Worm (Caenorhabditis elegans): ENCODE results near the gene C07C7.1.

The C07C7.1 gene

ce11 chrIV:9196755-9197154 is 12.1 kb downstream of the C07C7.1 start (continued):
- TF ChIP-seq Y75B8A.6 (GFP tag; IDR thresholded peaks at IDR 0.05) (no peak), attf-4 (tag; optimal IDR thresholded peaks at IDR 0.05) (no peak), dpl-1 (GFP tag; optimal IDR thresholded peaks at IDR 0.05) (peak; percentile 37)

- no peak for TF ChIP-seq snpc-1.2 (GFP tag; IDR thresholded peaks at IDR 0.05)
- TF ChIP-seq mxl-2 (GFP tag; conservative IDR thresholded peaks at IDR 0.05), result no peak
- TF ChIP-seq daf-19 (GFP tag; conservative IDR thresholded peaks at IDR 0.05), result no peak
- peak; percentile 31 for TF ChIP-seq mes-2 (tag; optimal IDR thresholded peaks at IDR 0.05; ENCODE audit: poor library complexity, severe bottlenecking)
- no peak for TF ChIP-seq nhr-11 (tag; optimal IDR thresholded peaks at IDR 0.05)
- TF ChIP-seq F49E8.2 (tag; optimal IDR thresholded peaks at IDR 0.05; ENCODE audit: borderline replicate concordance), result no peak
- peak; percentile 76 for TF ChIP-seq nhr-25 (tag; optimal IDR thresholded peaks at IDR 0.05; ENCODE audit: borderline replicate concordance, insufficient read depth)
- no peak for TF ChIP-seq madf-9 (GFP tag; conservative IDR thresholded peaks at IDR 0.05)
- peak; percentile 49 for TF ChIP-seq mxl-3 (GFP tag; optimal IDR thresholded peaks at IDR 0.05)
- TF ChIP-seq ceh-82 (tag; optimal IDR thresholded peaks at IDR 0.05), result no peak
- TF ChIP-seq Y5F2A.4 (GFP tag; optimal IDR thresholded peaks at IDR 0.05), result no peak
- peak; percentile 75 for TF ChIP-seq nhr-77 (tag; optimal IDR thresholded peaks at IDR 0.05)
- TF ChIP-seq R02D3.7 (tag; optimal IDR thresholded peaks at IDR 0.05), result no peak
- peak in 1 of 2 experiments; percentile 38 for TF ChIP-seq hif-1 (tag; optimal IDR thresholded peaks at IDR 0.05)
- TF ChIP-seq nhr-102 (tag; optimal IDR thresholded peaks at IDR 0.05), result peak; percentile 27
- TF ChIP-seq F44E2.7 (GFP tag; IDR thresholded peaks at IDR 0.05), result no peak
- no peak for TF ChIP-seq ctbp-1 (GFP tag; IDR thresholded peaks at IDR 0.05)
- TF ChIP-seq ama-1 (optimal IDR thresholded peaks at IDR 0.05), result no peak
- peak; percentile 90 for TF ChIP-seq nhr-28 (tag; optimal IDR thresholded peaks at IDR 0.05)
- TF ChIP-seq pqm-1 (tag; optimal IDR thresholded peaks at IDR 0.05), result peak; percentile 31
- no peak for TF ChIP-seq ceh-44 (GFP tag; IDR thresholded peaks at IDR 0.05)
- TF ChIP-seq spr-3 (GFP tag; optimal IDR thresholded peaks at IDR 0.05), result no peak
- TF ChIP-seq pha-4 (GFP tag; IDR thresholded peaks at IDR 0.05), result 0 out of 2 replicates have a peak, but pooled peaks have one; percentile 16
- peak; percentile 73 for TF ChIP-seq pha-4 (tag; optimal IDR thresholded peaks at IDR 0.05)
- TF ChIP-seq vab-7 (GFP tag; IDR thresholded peaks at IDR 0.05), result no peak
- TF ChIP-seq zfp-3 (GFP tag; conservative IDR thresholded peaks at IDR 0.05), result 0 out of 2 replicates have a peak, but pooled peaks have one; percentile 34
- no peak for TF ChIP-seq ztf-11 (tag; optimal IDR thresholded peaks at IDR 0.05)
- no peak for TF ChIP-seq snpc-4 (tag; optimal IDR thresholded peaks at IDR 0.05)
- TF ChIP-seq ceh-20 (GFP tag; IDR thresholded peaks at IDR 0.05), result no peak
- TF ChIP-seq arid-1 (GFP tag; conservative IDR thresholded peaks at IDR 0.05), result 0 out of 2 replicates have a peak, but pooled peaks have one; percentile 3
- no peak for TF ChIP-seq nhr-42 (GFP tag; IDR thresholded peaks at IDR 0.05)
- peak; percentile 34 for TF ChIP-seq fos-1 (tag; optimal IDR thresholded peaks at IDR 0.05)
- peak; percentile 44 to 58 for TF ChIP-seq lsy-2 (tag; optimal IDR thresholded peaks at IDR 0.05)
- no peak for TF ChIP-seq sdz-12 (GFP tag; optimal IDR thresholded peaks at IDR 0.05)
- no peak for TF ChIP-seq ces-1 (GFP tag; optimal IDR thresholded peaks at IDR 0.05)
- TF ChIP-seq mdt-29 (GFP tag; IDR thresholded peaks at IDR 0.05), result peak; percentile 75
- TF ChIP-seq skn-1 (tag; optimal IDR thresholded peaks at IDR 0.05), result no peak
- TF ChIP-seq dpl-1 (GFP tag; optimal IDR thresholded peaks at IDR 0.05), result no peak
- TF ChIP-seq mep-1 (tag; optimal IDR thresholded peaks at IDR 0.05), result peak; percentile 79
- TF ChIP-seq lin-13 (GFP tag; optimal IDR thresholded peaks at IDR 0.05), result peak; percentile 6
- TF ChIP-seq zag-1 (tag; optimal IDR thresholded peaks at IDR 0.05), result no peak
- peak; percentile 38 for TF ChIP-seq nhr-48 (tag; optimal IDR thresholded peaks at IDR 0.05)
- TF ChIP-seq egl-43 (GFP tag; IDR thresholded peaks at IDR 0.05), result no peak
- no peak for TF ChIP-seq nhr-237 (tag; optimal IDR thresholded peaks at IDR 0.05)
- no peak for TF ChIP-seq spr-1 (tag; optimal IDR thresholded peaks at IDR 0.05)
- TF ChIP-seq Y48G9A.11 (GFP tag; IDR thresholded peaks at IDR 0.05), result no peak
- 0 out of 2 replicates have a peak, but pooled peaks have one; percentile 7 for TF ChIP-seq hmg-1.1 (GFP tag; IDR thresholded peaks at IDR 0.05)
- TF ChIP-seq set-16 (GFP tag; IDR thresholded peaks at IDR 0.05), result no peak; the same call in 1 of the 2 replicates
These were observed 13.5 kb downstream of the C07C7.1 start for ce11 chrIV:9198136-9198535.

Measured in whole organism, L4 larva.